Fruit fly (Drosophila melanogaster) whole organism, pupa: ENCODE results near the gene CG6094.

Experiments
- CG10348 ChIP-seq: fragments of 200-800 bp; sonication (Bioruptor generic); IDR thresholded peaks from 2 replicates; pipeline ENCODE4 v1.3.6; 2022; ENCODE audit warnings: missing biosample characterization, missing genetic modification characterization
- CG12605 ChIP-seq: fragments of 200-800 bp; sonication (Bioruptor generic); IDR thresholded peaks from 2 replicates; pipeline ENCODE4 v1.3.6; 2022; ENCODE audit warnings: missing biosample characterization, missing genetic modification characterization
- CG13204 ChIP-seq: fragments of 200-800 bp; sonication (Bioruptor generic); optimal IDR thresholded peaks from 2 replicates; lab custom pipeline; 2018; ENCODE audit warnings: missing biosample characterization, mild to moderate bottlenecking, missing genetic modification characterization, moderate library complexity
- CG14655 ChIP-seq: fragments of 200-800 bp; sonication (Bioruptor generic); optimal IDR thresholded peaks from 3 replicates; lab custom pipeline; 2017; ENCODE audit warnings: mild to moderate bottlenecking, missing biosample characterization, missing genetic modification reagents, missing genetic modification characterization
- CG15710 ChIP-seq: fragments of 200-800 bp; sonication (Bioruptor generic); optimal IDR thresholded peaks from 2 replicates; lab custom pipeline; 2018; ENCODE audit warnings: missing biosample characterization, mild to moderate bottlenecking, missing genetic modification characterization, moderate library complexity
- CG17806 ChIP-seq: fragments of 200-800 bp; sonication (Bioruptor generic); optimal IDR thresholded peaks from 2 replicates; lab custom pipeline; 2018; ENCODE audit warnings: missing biosample characterization, mild to moderate bottlenecking, missing genetic modification characterization, moderate library complexity
- CG32121 ChIP-seq: fragments of 200-800 bp; sonication (Bioruptor generic); IDR thresholded peaks from 2 replicates; pipeline ENCODE4 v1.3.6; 2022; ENCODE audit warnings: missing biosample characterization, missing genetic modification characterization
- CG34367 ChIP-seq: fragments of 200-800 bp; sonication (Bioruptor generic); optimal IDR thresholded peaks from 2 replicates; lab custom pipeline; 2018; ENCODE audit warnings: missing biosample characterization, mild to moderate bottlenecking, missing genetic modification characterization
- CG4496 ChIP-seq: fragments of 200-800 bp; sonication (Bioruptor generic); IDR thresholded peaks from 3 replicates; pipeline ENCODE4 v1.3.6; 2022; ENCODE audit warnings: missing biosample characterization, missing genetic modification characterization
- CG8159 ChIP-seq: fragments of 200-800 bp; sonication (Bioruptor generic); optimal IDR thresholded peaks from 3 replicates; lab custom pipeline; 2018; ENCODE audit warnings: missing biosample characterization, mild to moderate bottlenecking, missing genetic modification characterization, moderate library complexity
- CG8301 ChIP-seq: fragments of 200-800 bp; sonication (Bioruptor generic); optimal IDR thresholded peaks from 2 replicates; lab custom pipeline; 2018; ENCODE audit warnings: missing biosample characterization, mild to moderate bottlenecking, missing genetic modification characterization
- CG9948 ChIP-seq: fragments of 200-800 bp; sonication (Bioruptor generic); optimal IDR thresholded peaks from 2 replicates; lab custom pipeline; 2018; ENCODE audit warnings: missing biosample characterization, mild to moderate bottlenecking, missing genetic modification characterization, moderate library complexity
- D1 ChIP-seq: fragments of 200-800 bp; sonication (Bioruptor generic); optimal IDR thresholded peaks from 2 replicates; lab custom pipeline; 2018; ENCODE audit warnings: missing biosample characterization, mild to moderate bottlenecking, missing genetic modification characterization, moderate library complexity
- EcR ChIP-seq: fragments of 200-800 bp; sonication (Bioruptor generic); optimal IDR thresholded peaks from 3 replicates; lab custom pipeline; 2019; ENCODE audit warnings: missing biosample characterization, missing genetic modification characterization, mild to moderate bottlenecking, moderate library complexity, missing genetic modification reagents
- Ets98B ChIP-seq: fragments of 200-800 bp; sonication (Bioruptor generic); IDR thresholded peaks from 2 replicates; pipeline ENCODE4 v1.3.6; 2022; ENCODE audit warnings: missing biosample characterization, missing genetic modification characterization
- Pif1A ChIP-seq: fragments of 200-800 bp; sonication (Bioruptor generic); optimal IDR thresholded peaks from 3 replicates; lab custom pipeline; 2016; ENCODE audit warnings: missing biosample characterization, missing genetic modification characterization
- Pif1B ChIP-seq: fragments of 200-800 bp; sonication (Bioruptor generic); optimal IDR thresholded peaks from 3 replicates; lab custom pipeline; 2016; ENCODE audit warnings: missing biosample characterization, missing genetic modification characterization
- Snoo ChIP-seq: fragments of 200-800 bp; sonication (Bioruptor generic); optimal IDR thresholded peaks from 3 replicates; lab custom pipeline; 2017; ENCODE audit warnings: missing biosample characterization, mild to moderate bottlenecking, missing genetic modification characterization, inconsistent platforms
- fd96Ca ChIP-seq: fragments of 200-800 bp; sonication (Bioruptor generic); IDR thresholded peaks from 3 replicates; pipeline ENCODE4 v1.3.6; 2022; ENCODE audit warnings: missing biosample characterization, missing genetic modification characterization
- gl ChIP-seq: fragments of 200-800 bp; sonication (Bioruptor generic); optimal IDR thresholded peaks from 2 replicates; lab custom pipeline; 2018; ENCODE audit warnings: missing biosample characterization, mild to moderate bottlenecking, missing genetic modification characterization
- rn ChIP-seq: fragments of 200-800 bp; sonication (Bioruptor generic); IDR thresholded peaks from 2 replicates; pipeline ENCODE4 v1.3.6; 2022; ENCODE audit warnings: missing biosample characterization, missing genetic modification characterization

Gene CG6094

DNA sequence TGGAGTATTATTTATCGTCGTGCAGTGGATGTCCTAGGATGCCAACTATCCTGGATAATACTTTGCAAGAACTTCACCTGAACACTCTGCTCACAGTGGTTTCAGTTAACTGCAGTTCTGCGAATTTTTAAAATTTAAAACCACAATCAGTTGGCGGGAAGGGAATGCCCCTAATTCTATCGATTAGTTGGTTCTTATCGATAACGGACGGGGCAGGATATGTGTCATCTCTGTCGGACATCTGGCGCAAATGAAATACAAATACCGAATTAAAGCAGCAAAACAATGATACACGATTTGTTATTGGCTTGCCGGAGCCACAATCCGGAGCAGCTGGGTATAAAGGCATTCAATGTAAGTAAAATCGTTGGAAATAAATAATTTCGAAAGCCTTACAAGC lies 23.8 kb upstream of the CG6094 start, which contains the start of gene Grip75:
Gene Grip75, plus strand, starts transcription at position 223 of the 400 bp plus-strand sequence.
- no peak for TF ChIP-seq CG15710 (tag; lab: Kevin White, UChicago)
- no peak for TF ChIP-seq rn (GFP tag; lab: Robert Waterston, UW)

DNA sequence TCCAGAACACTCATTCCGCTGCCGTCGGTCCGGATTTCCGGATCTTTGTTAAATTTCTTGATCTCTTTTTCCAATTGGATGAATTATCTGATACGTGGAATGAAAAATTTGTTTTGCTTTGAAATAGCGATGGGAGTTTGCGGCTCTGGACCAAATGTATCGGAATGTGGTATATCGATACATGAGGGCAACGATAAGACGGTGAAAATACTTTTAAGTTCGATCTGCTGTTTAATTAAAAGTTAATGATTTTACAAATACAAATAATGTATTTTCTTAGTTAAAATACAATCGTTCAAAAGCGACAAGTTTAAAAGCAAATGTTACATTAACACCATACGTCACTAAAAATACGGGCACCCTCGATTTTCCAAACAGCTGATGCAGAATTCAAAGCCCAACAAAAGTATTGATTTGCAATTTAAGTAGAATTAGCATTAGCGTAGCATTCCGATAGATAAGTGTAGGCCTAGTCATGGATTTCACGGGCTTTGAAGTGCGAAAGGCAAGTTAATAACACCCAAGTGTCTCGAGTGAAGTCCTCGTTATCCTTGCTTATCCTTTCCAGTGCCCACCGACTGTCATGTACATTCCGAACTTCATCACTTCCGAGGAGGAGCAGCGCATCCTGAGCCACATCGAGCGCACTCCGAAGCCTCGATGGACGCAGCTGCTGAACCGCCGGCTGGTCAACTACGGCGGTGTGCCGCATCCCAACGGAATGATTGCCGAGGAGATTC lies 18.2 kb upstream of the CG6094 start, which contains the start of the genes Cog4 and CG6144:
Gene Cog4, minus strand, starts transcription at position 139 of the 740 bp plus-strand sequence.
Gene CG6144, plus strand, starts transcription at position 211 of the 740 bp plus-strand sequence.
- TF ChIP-seq CG17806 (tag; lab: Kevin White, UChicago) (no peak), CG4496 (no peak), CG8301 (tag; lab: Kevin White, UChicago) (no peak), rn (GFP tag; lab: Robert Waterston, UW) (no peak), Snoo (tag; lab: Kevin White, UChicago) (no peak), fd96Ca (GFP tag; lab: Robert Waterston, UW) (no peak), CG8159 (tag; lab: Kevin White, UChicago) (no peak), Pif1B (no peak), CG15710 (tag; lab: Kevin White, UChicago) (no peak), CG12605 (GFP tag; lab: Robert Waterston, UW) (no peak), CG32121 (GFP tag; lab: Robert Waterston, UW) (no peak), D1 (tag; lab: Kevin White, UChicago) (no peak), CG14655 (GFP tag; lab: Kevin White, UChicago) (no peak), EcR (GFP tag; lab: Kevin White, UChicago) (no peak), CG10348 (GFP tag; lab: Robert Waterston, UW) (no peak), CG9948 (tag; lab: Kevin White, UChicago) (no peak), CG34367 (tag; lab: Kevin White, UChicago) (no peak), Pif1A (GFP tag; lab: Kevin White, UChicago) (no peak)

dm6 chr2L:10491354-10491753 lies 15.5 kb upstream of the CG6094 start, which contains the start of gene CG13144:
Gene CG13144, minus strand, starts transcription at chr2L:10491454.
- no peak for TF ChIP-seq rn (GFP tag; lab: Robert Waterston, UW)
- no peak for TF ChIP-seq CG12605 (GFP tag; lab: Robert Waterston, UW)
- TF ChIP-seq EcR (GFP tag; lab: Kevin White, UChicago), result no peak

DNA sequence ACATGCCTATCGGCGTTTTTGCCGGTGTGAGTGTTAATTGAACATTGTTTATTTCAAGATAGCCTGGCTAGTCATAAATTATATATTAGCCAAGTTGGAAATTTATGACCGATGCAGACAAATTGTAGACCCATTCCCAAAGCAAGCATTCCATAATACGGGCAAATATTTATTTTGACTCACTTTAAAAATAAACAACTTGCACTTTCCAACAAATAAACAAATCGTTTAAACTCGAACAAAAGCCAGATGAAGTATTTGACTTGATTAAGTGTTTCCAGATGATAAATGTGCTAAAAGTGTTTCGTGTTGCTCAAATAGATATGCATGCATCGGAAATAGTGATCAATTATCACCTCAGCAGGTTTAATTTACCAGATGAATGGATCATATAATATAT lies 11.4 kb upstream of the CG6094 start:
- TF ChIP-seq D1 (tag; lab: Kevin White, UChicago), result no peak
- no peak for TF ChIP-seq CG14655 (GFP tag; lab: Kevin White, UChicago)
- no peak for TF ChIP-seq CG8159 (tag; lab: Kevin White, UChicago)
- no peak for TF ChIP-seq CG15710 (tag; lab: Kevin White, UChicago)
- no peak for TF ChIP-seq Pif1A (GFP tag; lab: Kevin White, UChicago)
- no peak for TF ChIP-seq CG12605 (GFP tag; lab: Robert Waterston, UW)
- no peak for TF ChIP-seq Pif1B
- no peak for TF ChIP-seq CG4496
- no peak for TF ChIP-seq Snoo (tag; lab: Kevin White, UChicago)
- TF ChIP-seq Ets98B (GFP tag; lab: Robert Waterston, UW), result no peak
- no peak for TF ChIP-seq CG13204 (GFP tag; lab: Kevin White, UChicago)
- TF ChIP-seq fd96Ca (GFP tag; lab: Robert Waterston, UW), result no peak
- no peak for TF ChIP-seq CG32121 (GFP tag; lab: Robert Waterston, UW)
- no peak for TF ChIP-seq CG8301 (tag; lab: Kevin White, UChicago)
- no peak for TF ChIP-seq CG9948 (tag; lab: Kevin White, UChicago)
- no peak for TF ChIP-seq gl (tag; lab: Kevin White, UChicago)
- no peak for TF ChIP-seq EcR (GFP tag; lab: Kevin White, UChicago)
- TF ChIP-seq CG34367 (tag; lab: Kevin White, UChicago), result no peak

DNA sequence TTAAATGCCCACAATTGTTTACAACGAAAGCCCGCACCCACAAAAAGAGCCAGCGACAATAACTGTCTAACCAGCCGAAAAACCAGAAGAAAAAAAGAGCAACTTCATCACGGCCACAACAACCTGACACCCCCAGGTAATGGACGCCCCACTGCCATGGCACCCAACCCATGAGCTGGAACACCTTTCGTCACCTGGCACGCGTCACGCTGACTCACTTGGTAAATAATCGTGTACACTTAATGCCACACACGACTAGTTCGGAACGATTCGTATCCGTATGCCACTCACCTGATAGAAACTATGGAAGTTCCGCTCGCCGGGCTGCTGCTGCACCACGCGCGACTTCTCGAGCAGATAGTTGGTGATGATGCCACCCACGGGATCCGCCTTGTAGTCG lies 10.5 kb upstream of the CG6094 start:
- TF ChIP-seq CG8301 (tag; lab: Kevin White, UChicago), result no peak
- no peak for TF ChIP-seq Pif1B
- TF ChIP-seq Ets98B (GFP tag; lab: Robert Waterston, UW), result no peak
- TF ChIP-seq CG9948 (tag; lab: Kevin White, UChicago), result no peak
- TF ChIP-seq D1 (tag; lab: Kevin White, UChicago), result no peak
- no peak for TF ChIP-seq EcR (GFP tag; lab: Kevin White, UChicago)
- TF ChIP-seq CG8159 (tag; lab: Kevin White, UChicago), result no peak
- TF ChIP-seq CG32121 (GFP tag; lab: Robert Waterston, UW), result no peak
- TF ChIP-seq CG14655 (GFP tag; lab: Kevin White, UChicago), result no peak
- no peak for TF ChIP-seq Snoo (tag; lab: Kevin White, UChicago)
- TF ChIP-seq gl (tag; lab: Kevin White, UChicago), result no peak
- TF ChIP-seq CG15710 (tag; lab: Kevin White, UChicago), result no peak
- no peak for TF ChIP-seq Pif1A (GFP tag; lab: Kevin White, UChicago)
- no peak for TF ChIP-seq CG4496
- TF ChIP-seq rn (GFP tag; lab: Robert Waterston, UW), result no peak
- no peak for TF ChIP-seq CG13204 (GFP tag; lab: Kevin White, UChicago)
- TF ChIP-seq CG17806 (tag; lab: Kevin White, UChicago), result no peak
- no peak for TF ChIP-seq CG12605 (GFP tag; lab: Robert Waterston, UW)
- no peak for TF ChIP-seq CG34367 (tag; lab: Kevin White, UChicago)
- TF ChIP-seq CG10348 (GFP tag; lab: Robert Waterston, UW), result no peak
- TF ChIP-seq, all 21 proteins: peak for 0
